Fruit fly (Drosophila melanogaster) whole organism, embryonic: Measurements from ENCODE around the gene CG7781.
A peak's percentile ranks its signal among the peaks of the same experiment; 100 is the strongest.

Experiments
- ATbp ChIP-seq: fragments of 200-800 bp; sonication (Bioruptor generic); optimal IDR thresholded peaks from 2 replicates; lab custom pipeline; 2017; ENCODE audit warnings: missing biosample characterization, mild to moderate bottlenecking, missing genetic modification characterization, missing genetic modification reagents
- Abd-B ChIP-seq: fragments of 200-800 bp; sonication (Bioruptor generic); optimal IDR thresholded peaks from 2 replicates; lab custom pipeline; 2018; ENCODE audit warnings: missing biosample characterization, mild to moderate bottlenecking, missing genetic modification characterization, moderate library complexity
- CG10543 ChIP-seq: fragments of 200-800 bp; sonication (Bioruptor generic); optimal IDR thresholded peaks from 3 replicates; lab custom pipeline; 2017; ENCODE audit warnings: missing biosample characterization, mild to moderate bottlenecking, missing genetic modification characterization, moderate library complexity
- CG10959 ChIP-seq: fragments of 200-800 bp; sonication (Bioruptor generic); IDR thresholded peaks from 2 replicates; pipeline ENCODE4 v1.3.6; 2022; ENCODE audit warnings: missing biosample characterization, missing genetic modification characterization
- CG11247 ChIP-seq: fragments of 200-800 bp; sonication (Bioruptor generic); IDR thresholded peaks from 2 replicates; pipeline ENCODE4 v1.3.6; 2022; ENCODE audit warnings: missing biosample characterization, missing genetic modification characterization
- CG12104 ChIP-seq: fragments of 200-800 bp; sonication (Bioruptor generic); optimal IDR thresholded peaks from 3 replicates; lab custom pipeline; 2016; ENCODE audit warnings: missing biosample characterization, missing genetic modification characterization
- CG14441 ChIP-seq: fragments of 200-800 bp; sonication (Bioruptor generic); IDR thresholded peaks from 2 replicates; pipeline ENCODE4 v1.3.6; 2022; ENCODE audit warnings: missing biosample characterization, missing genetic modification characterization
- CG1647 ChIP-seq: fragments of 200-800 bp; sonication (Bioruptor generic); optimal IDR thresholded peaks from 3 replicates; lab custom pipeline; 2016; ENCODE audit warnings: missing biosample characterization, missing genetic modification characterization
- CG17912 ChIP-seq: fragments of 200-800 bp; sonication (Bioruptor generic); optimal IDR thresholded peaks from 2 replicates; lab custom pipeline; 2018; ENCODE audit warnings: missing biosample characterization, mild to moderate bottlenecking, missing genetic modification characterization
- CG1792 ChIP-seq: fragments of 200-800 bp; sonication (Bioruptor generic); optimal IDR thresholded peaks from 2 replicates; lab custom pipeline; 2016; ENCODE audit warnings: missing biosample characterization, missing genetic modification characterization
- CG18476 ChIP-seq: fragments of 200-800 bp; sonication (Bioruptor generic); optimal IDR thresholded peaks from 2 replicates; lab custom pipeline; 2016; ENCODE audit warnings: missing biosample characterization, mild to moderate bottlenecking, missing genetic modification characterization
- CG3726 ChIP-seq: fragments of 200-800 bp; sonication (Bioruptor generic); IDR thresholded peaks from 3 replicates; pipeline ENCODE4, ENCODE4 v1.3.6; 2022; ENCODE audit warnings: missing biosample characterization, missing genetic modification characterization
- CG3995 ChIP-seq: fragments of 200-800 bp; sonication (Bioruptor generic); optimal IDR thresholded peaks from 3 replicates; lab custom pipeline; 2016; ENCODE audit warnings: missing biosample characterization, missing genetic modification characterization
- CG4854 ChIP-seq: fragments of 200-800 bp; sonication (Bioruptor generic); optimal IDR thresholded peaks from 2 replicates; lab custom pipeline; 2016; ENCODE audit warnings: missing biosample characterization, missing genetic modification characterization, inconsistent platforms
- CG6854 ChIP-seq: fragments of 200-800 bp; sonication (Bioruptor generic); optimal IDR thresholded peaks from 3 replicates; lab custom pipeline; 2017; ENCODE audit warnings: missing biosample characterization, mild to moderate bottlenecking, missing genetic modification characterization
- CG7372 ChIP-seq: fragments of 200-800 bp; sonication (Bioruptor generic); IDR thresholded peaks from 2 replicates; pipeline ENCODE4 v1.3.6; 2022; ENCODE audit warnings: missing biosample characterization, missing genetic modification characterization
- CG7556 ChIP-seq: fragments of 200-800 bp; sonication (Bioruptor generic); optimal IDR thresholded peaks from 2 replicates; lab custom pipeline; 2017; ENCODE audit warnings: missing biosample characterization, mild to moderate bottlenecking, missing genetic modification characterization
- CG8359 ChIP-seq: fragments of 200-800 bp; sonication (Bioruptor generic); optimal IDR thresholded peaks from 2 replicates; lab custom pipeline; 2017; ENCODE audit warnings: missing biosample characterization, mild to moderate bottlenecking, missing genetic modification characterization, borderline replicate concordance
- CG8924 ChIP-seq: fragments of 200-800 bp; optimal IDR thresholded peaks from 3 replicates; lab custom pipeline; 2019; ENCODE audit warnings: missing biosample characterization, mild to moderate bottlenecking, missing genetic modification characterization, moderate library complexity
- CTCF ChIP-seq: fragments of 200-800 bp; sonication (Bioruptor generic); optimal IDR thresholded peaks from 2 replicates; lab custom pipeline; 2017; ENCODE audit warnings: missing biosample characterization, mild to moderate bottlenecking, missing genetic modification characterization, moderate library complexity
- D19B ChIP-seq: fragments of 200-800 bp; sonication (Bioruptor generic); optimal IDR thresholded peaks from 2 replicates; lab custom pipeline; 2017; ENCODE audit warnings: missing biosample characterization, mild to moderate bottlenecking, missing genetic modification characterization
- Dref ChIP-seq: fragments of 200-800 bp; sonication (Bioruptor generic); IDR thresholded peaks from 2 replicates; pipeline ENCODE4 v1.3.6; 2022; ENCODE audit warnings: missing biosample characterization, missing genetic modification characterization
- Kr ChIP-seq: fragments of 200-800 bp; sonication (Bioruptor generic); optimal IDR thresholded peaks from 2 replicates; lab custom pipeline; 2017; ENCODE audit warnings: missing biosample characterization, mild to moderate bottlenecking, missing genetic modification characterization
- Med ChIP-seq: fragments of 200-800 bp; sonication (Bioruptor generic); peaks from one replicate; lab custom pipeline; 2016; ENCODE audit warnings: missing biosample characterization, missing genetic modification characterization, mild to moderate bottlenecking, inconsistent platforms, moderate library complexity
- Meics ChIP-seq: fragments of 200-800 bp; sonication (Bioruptor generic); optimal IDR thresholded peaks from 2 replicates; lab custom pipeline; 2017; ENCODE audit warnings: missing biosample characterization, mild to moderate bottlenecking, missing genetic modification characterization
- Mrtf ChIP-seq: fragments of 200-800 bp; sonication (Bioruptor generic); IDR thresholded peaks from 3 replicates; pipeline ENCODE4 v1.3.6; 2022; ENCODE audit warnings: missing biosample characterization, missing genetic modification characterization
- Myb ChIP-seq: fragments of 200-800 bp; sonication (Bioruptor generic); optimal IDR thresholded peaks from 2 replicates; lab custom pipeline; 2016; ENCODE audit warnings: missing biosample characterization, missing genetic modification characterization
- Poxn ChIP-seq: fragments of 200-800 bp; sonication (Bioruptor generic); IDR thresholded peaks from 2 replicates; pipeline ENCODE4 v1.3.6; 2022; ENCODE audit warnings: missing biosample characterization, missing genetic modification characterization
- Six4 ChIP-seq: fragments of 200-800 bp; sonication (Bioruptor generic); optimal IDR thresholded peaks from 2 replicates; lab custom pipeline; 2016; ENCODE audit warnings: missing biosample characterization, missing genetic modification characterization
- ap ChIP-seq: fragments of 200-800 bp; sonication (Bioruptor generic); IDR thresholded peaks from 2 replicates; pipeline ENCODE4 v1.3.6; 2022; ENCODE audit warnings: missing biosample characterization, missing genetic modification characterization
- bigmax ChIP-seq: fragments of 200-800 bp; sonication (Bioruptor generic); optimal IDR thresholded peaks from 2 replicates; lab custom pipeline; 2018; ENCODE audit warnings: missing biosample characterization, mild to moderate bottlenecking, missing genetic modification characterization
- cas ChIP-seq: fragments of 200-800 bp; sonication (Bioruptor generic); IDR thresholded peaks from 2 replicates; pipeline ENCODE4 v1.3.6; 2022; ENCODE audit warnings: missing biosample characterization, missing genetic modification characterization
- chn ChIP-seq: fragments of 200-800 bp; sonication (Bioruptor generic); optimal IDR thresholded peaks from 2 replicates; lab custom pipeline; 2016; ENCODE audit warnings: missing biosample characterization, missing genetic modification characterization
- dpn ChIP-seq, 2 experiments: fragments of 200-800 bp; sonication (Bioruptor generic); optimal IDR thresholded peaks; 3 replicates each; lab custom pipeline; 2016; ENCODE audit warnings: missing biosample characterization in 2 of 2, missing genetic modification characterization in 2 of 2
- dysf ChIP-seq: fragments of 200-800 bp; sonication (Bioruptor generic); IDR thresholded peaks from 3 replicates; pipeline ENCODE4 v1.3.6; 2022; ENCODE audit warnings: missing biosample characterization, missing genetic modification characterization
- fd64A ChIP-seq: fragments of 200-800 bp; sonication (Bioruptor generic); optimal IDR thresholded peaks from 3 replicates; lab custom pipeline; 2018; ENCODE audit warnings: missing biosample characterization, mild to moderate bottlenecking, missing genetic modification characterization
- gro ChIP-seq: fragments of 200-800 bp; sonication (Bioruptor generic); optimal IDR thresholded peaks from 2 replicates; lab custom pipeline; 2016; ENCODE audit warnings: missing biosample characterization, missing genetic modification characterization
- h ChIP-seq: fragments of >200 bp; optimal IDR thresholded peaks from 2 replicates; lab custom pipeline; 2017
- hbn ChIP-seq: fragments of 200-800 bp; sonication (Bioruptor generic); IDR thresholded peaks from 2 replicates; pipeline ENCODE4 v1.3.6; 2022; ENCODE audit warnings: missing biosample characterization, missing genetic modification characterization; ENCODE audit not compliant: partially characterized antibody
- hkb ChIP-seq, 2 experiments: fragments of 200-800 bp in 1 of 2; fragments of >200 bp in 1 of 2; sonication (Bioruptor generic) in 1 of 2; IDR thresholded peaks in 1 of 2; optimal IDR thresholded peaks in 1 of 2; 2 replicates each; pipeline versions ENCODE4 v1.3.6 to Lab custom; 2017 to 2022; ENCODE audit warnings: missing biosample characterization in 1 of 2, missing genetic modification characterization in 1 of 2
- mirr ChIP-seq: fragments of 200-800 bp; sonication (Bioruptor generic); optimal IDR thresholded peaks from 3 replicates; lab custom pipeline; 2018; ENCODE audit warnings: missing biosample characterization, mild to moderate bottlenecking, missing genetic modification characterization
- peb ChIP-seq: fragments of 200-800 bp; sonication (Bioruptor generic); IDR thresholded peaks from 2 replicates; pipeline ENCODE4 v1.3.6; 2022; ENCODE audit warnings: missing biosample characterization, missing genetic modification characterization
- ranshi ChIP-seq: fragments of 200-800 bp; sonication (Bioruptor generic); IDR thresholded peaks from 2 replicates; pipeline ENCODE4 v1.3.6; 2022; ENCODE audit warnings: missing biosample characterization, missing genetic modification characterization
- ro ChIP-seq: fragments of 200-800 bp; sonication (Bioruptor generic); IDR thresholded peaks from 2 replicates; pipeline ENCODE4 v1.3.6; 2022; ENCODE audit warnings: missing biosample characterization, missing genetic modification characterization
- row ChIP-seq: fragments of 200-800 bp; sonication (Bioruptor generic); IDR thresholded peaks from 3 replicates; pipeline ENCODE4 v1.3.6; 2022; ENCODE audit warnings: missing biosample characterization, missing genetic modification characterization
- seq ChIP-seq: fragments of 200-800 bp; sonication (Bioruptor generic); IDR thresholded peaks from 2 replicates; pipeline ENCODE4 v1.3.6; 2022; ENCODE audit warnings: missing biosample characterization, missing genetic modification characterization
- tap ChIP-seq: fragments of 200-800 bp; optimal IDR thresholded peaks from 3 replicates; lab custom pipeline; 2019; ENCODE audit warnings: missing biosample characterization, mild to moderate bottlenecking, missing genetic modification characterization, moderate library complexity
- trem ChIP-seq: fragments of 200-800 bp; optimal IDR thresholded peaks from 3 replicates; lab custom pipeline; 2019; ENCODE audit warnings: missing biosample characterization, mild to moderate bottlenecking, missing genetic modification characterization, moderate library complexity
- usp ChIP-seq: fragments of >200 bp; optimal IDR thresholded peaks from 2 replicates; lab custom pipeline; 2017; ENCODE audit warnings: missing biosample characterization, missing genetic modification characterization
- vnd ChIP-seq: fragments of 200-800 bp; sonication (Bioruptor generic); IDR thresholded peaks from 3 replicates; pipeline ENCODE4 v1.3.6; 2022; ENCODE audit warnings: missing biosample characterization, missing genetic modification characterization; ENCODE audit not compliant: partially characterized antibody
- wdn ChIP-seq: fragments of 200-800 bp; sonication (Bioruptor generic); IDR thresholded peaks from 2 replicates; pipeline ENCODE4 v1.3.6; 2022; ENCODE audit warnings: missing biosample characterization, missing genetic modification characterization
- zen2 ChIP-seq: fragments of 200-800 bp; sonication (Bioruptor generic); IDR thresholded peaks from 3 replicates; pipeline ENCODE4 v1.3.6; 2022; ENCODE audit warnings: missing biosample characterization, missing genetic modification characterization; ENCODE audit not compliant: partially characterized antibody

Gene CG7781

dm6 chr2L:8371354-8371937 lies 46.2 kb upstream of the CG7781 start (continued):
- TF ChIP-seq dysf (0 out of 3 replicates have a peak, but pooled peaks have one; percentile 12), Meics (GFP tag; lab: Kevin White, UChicago) (peak; percentile 48), Mrtf (no peak), CG14441 (0 out of 2 replicates have a peak, but pooled peaks have one; percentile 30), CG4854 (no peak), dpn (GFP tag; optimal IDR thresholded peaks at IDR 0.05; lab: Kevin White, UChicago) (peak in 1 of 2 experiments; percentile 24), CG3995 (GFP tag; lab: Kevin White, UChicago) (no peak), CG11247 (GFP tag; lab: Robert Waterston, UW) (no peak), h (lab: Kevin White, UChicago) (no peak), chn (no peak), hbn (GFP tag; lab: Robert Waterston, UW) (no peak), hkb (optimal IDR thresholded peaks at IDR 0.05; lab: Kevin White, UChicago) (no peak), hkb (GFP tag; IDR thresholded peaks at IDR 0.05; lab: Robert Waterston, UW) (no peak), CG18476 (GFP tag; lab: Kevin White, UChicago) (no peak), Six4 (GFP tag; lab: Kevin White, UChicago) (no peak), row (GFP tag; lab: Robert Waterston, UW) (peak; percentile 38; the same call in 1 of the 3 replicates), CG3726 (no peak), CG1647 (GFP tag; lab: Kevin White, UChicago) (no peak), Myb (GFP tag; lab: Kevin White, UChicago) (no peak), D19B (GFP tag; lab: Kevin White, UChicago) (no peak), seq (GFP tag; lab: Robert Waterston, UW) (no peak), Abd-B (GFP tag; lab: Kevin White, UChicago) (no peak), Kr (GFP tag; lab: Kevin White, UChicago) (no peak), CG10959 (GFP tag; lab: Robert Waterston, UW) (no peak), cas (no peak), peb (GFP tag; lab: Robert Waterston, UW) (no peak), zen2 (GFP tag; lab: Robert Waterston, UW) (no peak), ap (no peak), mirr (no peak), CTCF (GFP tag; lab: Kevin White, UChicago) (no peak), wdn (no peak), CG7372 (GFP tag; lab: Robert Waterston, UW) (no peak), ATbp (GFP tag; lab: Kevin White, UChicago) (no peak), gro (no peak), fd64A (GFP tag; lab: Kevin White, UChicago) (no peak), CG1792 (GFP tag; lab: Kevin White, UChicago) (no peak), ranshi (GFP tag; lab: Robert Waterston, UW) (no peak), CG8359 (no peak), tap (tag; lab: Kevin White, UChicago) (peak; percentile 21), CG17912 (no peak), trem (tag; lab: Kevin White, UChicago) (no peak), CG7556 (GFP tag; lab: Kevin White, UChicago) (no peak), CG8924 (tag; lab: Kevin White, UChicago) (peak; percentile 38), Dref (no peak), CG10543 (GFP tag; lab: Kevin White, UChicago) (no peak), vnd (GFP tag; lab: Robert Waterston, UW) (no peak), bigmax (GFP tag; lab: Kevin White, UChicago) (no peak), CG12104 (no peak), CG6854 (GFP tag; lab: Kevin White, UChicago) (no peak), Poxn (no peak), Med (GFP tag; lab: Kevin White, UChicago) (peak; percentile 61), usp (GFP tag; lab: Kevin White, UChicago) (no peak), ro (GFP tag; lab: Robert Waterston, UW) (no peak)
